Worm (Caenorhabditis elegans) whole organism, L1 larva: ENCODE results near the gene D1086.19.

Experiments
- C04F5.9 ChIP-seq: sonication (generic microtip); optimal IDR thresholded peaks from 2 replicates; lab custom pipeline; 2016; ENCODE audit warnings: missing genetic modification characterization, missing compliant biosample characterization
- F16B12.6 ChIP-seq: fragments of 150-350 bp; optimal IDR thresholded peaks from 2 replicates; lab custom pipeline; 2014; ENCODE audit warnings: missing biosample characterization, missing genetic modification characterization
- alr-1 ChIP-seq: fragments of 200-800 bp; sonication (Bioruptor generic); optimal IDR thresholded peaks from 2 replicates; lab custom pipeline; 2018; ENCODE audit warnings: borderline replicate concordance, mild to moderate bottlenecking, missing genetic modification characterization, missing compliant biosample characterization
- ama-1 ChIP-seq: fragments of 150-350 bp; optimal IDR thresholded peaks from 2 replicates; lab custom pipeline; 2014
- ceh-63 ChIP-seq: fragments of 200-800 bp; sonication (Bioruptor generic); optimal IDR thresholded peaks from 2 replicates; lab custom pipeline; 2018; ENCODE audit warnings: mild to moderate bottlenecking, missing genetic modification characterization, missing compliant biosample characterization
- ceh-8 ChIP-seq: fragments of 200-800 bp; sonication (Bioruptor generic); optimal IDR thresholded peaks from 2 replicates; lab custom pipeline; 2018; ENCODE audit warnings: mild to moderate bottlenecking, missing genetic modification characterization, moderate library complexity, missing compliant biosample characterization
- ceh-82 ChIP-seq, 3 experiments: fragments of 150-350 bp in 1 of 3; sonication (generic microtip) in 2 of 3; optimal IDR thresholded peaks; 2 replicates each; lab custom pipeline; 2014 to 2017; ENCODE audit warnings: missing biosample characterization in 3 of 3, missing genetic modification characterization in 3 of 3
- ceh-90 ChIP-seq: sonication (generic microtip); optimal IDR thresholded peaks from 2 replicates; lab custom pipeline; 2016; ENCODE audit warnings: missing genetic modification characterization, missing compliant biosample characterization
- ces-1 ChIP-seq: fragments of 150-350 bp; optimal IDR thresholded peaks from 2 replicates; lab custom pipeline; 2014; ENCODE audit warnings: missing biosample characterization, missing genetic modification reagents, missing genetic modification characterization
- dpl-1 ChIP-seq, 3 experiments: fragments of 150-350 bp in 2 of 3; sonication (generic microtip) in 1 of 3; optimal IDR thresholded peaks; 2 replicates each; lab custom pipeline; 2014 to 2017; ENCODE audit warnings: missing biosample characterization in 3 of 3, missing genetic modification characterization in 3 of 3, missing genetic modification reagents in 3 of 3
- dsc-1 ChIP-seq: sonication (generic microtip); optimal IDR thresholded peaks from 2 replicates; lab custom pipeline; 2016; ENCODE audit warnings: mild to moderate bottlenecking, missing genetic modification characterization, missing compliant biosample characterization
- efl-1 ChIP-seq, 4 experiments: fragments of 150-350 bp; optimal IDR thresholded peaks in 3 of 4; peaks in 1 of 4; 1 replicate in 1 of 4; 2 replicates in 3 of 4; lab custom pipeline; 2014; ENCODE audit warnings: missing biosample characterization in 2 of 4, missing genetic modification characterization in 2 of 4, missing genetic modification reagents in 2 of 4
- egl-27 ChIP-seq, 2 experiments: fragments of 150-350 bp in 1 of 2; sonication (generic microtip); optimal IDR thresholded peaks; 3 replicates each; lab custom pipeline; 2017 to 2018; ENCODE audit warnings: missing biosample characterization in 2 of 2, missing genetic modification characterization in 2 of 2, missing genetic modification reagents in 2 of 2
- elt-2 ChIP-seq: sonication (generic microtip); optimal IDR thresholded peaks from 2 replicates; lab custom pipeline; 2016; ENCODE audit warnings: missing genetic modification characterization, mild to moderate bottlenecking, inconsistent platforms, missing compliant biosample characterization, missing genetic modification reagents
- ets-5 ChIP-seq: fragments of 200-800 bp; sonication (Bioruptor generic); IDR thresholded peaks from 2 replicates; pipeline ENCODE4 v1.3.6; 2022; ENCODE audit warnings: missing genetic modification characterization, missing compliant biosample characterization
- fkh-4 ChIP-seq: sonication (generic microtip); optimal IDR thresholded peaks from 2 replicates; lab custom pipeline; 2016; ENCODE audit warnings: missing compliant biosample characterization, missing genetic modification characterization, borderline replicate concordance
- hlh-4 ChIP-seq: sonication (generic microtip); optimal IDR thresholded peaks from 2 replicates; lab custom pipeline; 2016; ENCODE audit warnings: mild to moderate bottlenecking, missing genetic modification characterization, missing compliant biosample characterization
- hpl-2 ChIP-seq: fragments of 150-350 bp; optimal IDR thresholded peaks from 2 replicates; lab custom pipeline; 2014; ENCODE audit warnings: missing biosample characterization, missing genetic modification reagents, missing genetic modification characterization
- isw-1 ChIP-seq: fragments of 200-800 bp; sonication (Bioruptor generic); IDR thresholded peaks from 2 replicates; pipeline ENCODE4 v1.3.6; 2022; ENCODE audit warnings: missing genetic modification characterization, missing compliant biosample characterization
- lin-14 ChIP-seq: fragments of 200-800 bp; sonication (Bioruptor generic); optimal IDR thresholded peaks from 2 replicates; lab custom pipeline; 2018; ENCODE audit warnings: mild to moderate bottlenecking, missing genetic modification characterization, moderate library complexity, missing compliant biosample characterization
- lin-35 ChIP-seq, 2 experiments: fragments of 150-350 bp; optimal IDR thresholded peaks; 2 replicates each; lab custom pipeline; 2014; ENCODE audit warnings: missing biosample characterization in 2 of 2, missing genetic modification characterization in 2 of 2, missing genetic modification reagents in 2 of 2
- lin-39 ChIP-seq: fragments of 150-350 bp; optimal IDR thresholded peaks from 2 replicates; lab custom pipeline; 2014; ENCODE audit warnings: missing biosample characterization, missing genetic modification reagents, missing genetic modification characterization
- lsy-2 ChIP-seq, 2 experiments: fragments of 150-350 bp; optimal IDR thresholded peaks; 2 replicates each; lab custom pipeline; 2014; ENCODE audit warnings: missing biosample characterization in 2 of 2, missing genetic modification characterization in 2 of 2
- mep-1 ChIP-seq: fragments of 150-350 bp; optimal IDR thresholded peaks from 2 replicates; lab custom pipeline; 2014; ENCODE audit warnings: missing biosample characterization, missing genetic modification characterization
- nhr-19 ChIP-seq: fragments of 200-800 bp; sonication (Bioruptor generic); conservative IDR thresholded peaks from 2 replicates; pipeline ENCODE4 v1.3.6; 2022; ENCODE audit warnings: missing genetic modification characterization, missing compliant biosample characterization
- nhr-20 ChIP-seq: sonication (generic microtip); optimal IDR thresholded peaks from 2 replicates; lab custom pipeline; 2016; ENCODE audit warnings: mild to moderate bottlenecking, missing genetic modification characterization, missing compliant biosample characterization
- nhr-237 ChIP-seq: fragments of 150-350 bp; optimal IDR thresholded peaks from 2 replicates; lab custom pipeline; 2014; ENCODE audit warnings: missing biosample characterization, missing genetic modification characterization
- nhr-47 ChIP-seq: sonication (generic microtip); optimal IDR thresholded peaks from 2 replicates; lab custom pipeline; 2016; ENCODE audit warnings: mild to moderate bottlenecking, missing genetic modification characterization, moderate library complexity, missing compliant biosample characterization
- nhr-71 ChIP-seq: sonication (generic microtip); optimal IDR thresholded peaks from 2 replicates; lab custom pipeline; 2016; ENCODE audit warnings: mild to moderate bottlenecking, missing genetic modification characterization, moderate library complexity, missing compliant biosample characterization
- nhr-85 ChIP-seq: sonication (generic microtip); peaks from one replicate; lab custom pipeline; 2016; ENCODE audit warnings: missing genetic modification characterization, inconsistent platforms, missing compliant biosample characterization
- nhr-90 ChIP-seq: sonication (generic microtip); optimal IDR thresholded peaks from 2 replicates; lab custom pipeline; 2016; ENCODE audit warnings: mild to moderate bottlenecking, missing genetic modification characterization, missing compliant biosample characterization; ENCODE audit not compliant: poor library complexity
- pag-3 ChIP-seq: sonication (generic microtip); optimal IDR thresholded peaks from 2 replicates; lab custom pipeline; 2017; ENCODE audit warnings: missing genetic modification characterization, mild to moderate bottlenecking, missing compliant biosample characterization, antibody characterized with exemption, borderline replicate concordance; ENCODE audit not compliant: insufficient read depth
- rnt-1 ChIP-seq: sonication (generic microtip); optimal IDR thresholded peaks from 2 replicates; lab custom pipeline; 2016; ENCODE audit warnings: mild to moderate bottlenecking, missing genetic modification characterization, moderate library complexity, missing compliant biosample characterization
- snpc-4 ChIP-seq: fragments of 150-350 bp; optimal IDR thresholded peaks from 2 replicates; lab custom pipeline; 2014; ENCODE audit warnings: missing biosample characterization, missing genetic modification characterization
- swsn-7 ChIP-seq: sonication (generic microtip); optimal IDR thresholded peaks from 2 replicates; lab custom pipeline; 2016; ENCODE audit warnings: missing genetic modification characterization, missing compliant biosample characterization
- unc-130 ChIP-seq: fragments of 150-350 bp; optimal IDR thresholded peaks from 2 replicates; lab custom pipeline; 2017; ENCODE audit warnings: missing biosample characterization, missing genetic modification characterization, inconsistent platforms
- unc-30 ChIP-seq: sonication (generic microtip); optimal IDR thresholded peaks from 2 replicates; lab custom pipeline; 2017; ENCODE audit warnings: missing biosample characterization, missing genetic modification characterization
- unc-86 ChIP-seq: sonication (generic microtip); optimal IDR thresholded peaks from 2 replicates; lab custom pipeline; 2016; ENCODE audit warnings: missing genetic modification characterization, missing compliant biosample characterization
- vab-15 ChIP-seq: sonication (generic microtip); optimal IDR thresholded peaks from 2 replicates; lab custom pipeline; 2017; ENCODE audit warnings: missing genotype, mild to moderate bottlenecking, missing genetic modification characterization, missing compliant biosample characterization
- ztf-11 ChIP-seq, 2 experiments: sonication (generic microtip); optimal IDR thresholded peaks; 2 replicates each; lab custom pipeline; 2016 to 2017; ENCODE audit warnings: missing genetic modification characterization in 2 of 2, missing biosample characterization in 1 of 2, missing compliant biosample characterization in 1 of 2

D1086.19 gene

ce11 chrV:14097358-14097757 lies 9.2 kb downstream of the D1086.19 start:
- TF ChIP-seq snpc-4 (tag; lab: Kevin White, UChicago) (peak; percentile 26), rnt-1 (peak; percentile 11), ets-5 (GFP tag; lab: Robert Waterston, UW) (no peak)

DNA sequence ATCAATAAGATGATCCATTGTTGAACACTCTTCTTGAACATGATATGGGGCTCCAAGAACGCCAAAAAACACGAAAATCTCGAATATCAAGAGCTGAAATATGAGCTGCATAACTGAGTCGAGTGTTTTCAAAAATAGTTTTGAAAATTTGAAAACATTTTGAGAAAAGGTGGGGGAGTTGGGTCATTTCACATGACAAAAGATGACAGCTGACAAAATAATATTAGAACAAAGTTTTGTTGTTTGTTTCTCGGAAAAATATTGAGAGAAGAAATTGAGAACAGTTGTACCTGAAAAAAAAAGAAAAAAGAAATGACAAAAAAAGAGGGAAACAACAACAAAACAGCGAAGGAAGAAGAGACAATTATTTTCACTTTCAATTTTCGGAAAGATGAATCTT lies 10.4 kb downstream of the D1086.19 start, which contains the start of the genes D1086.2 and D1086.1:
Gene D1086.2 (minus strand): TSS at position 150 of the 400 bp plus-strand sequence.
Gene D1086.1 (plus strand): TSS at position 340 of the 400 bp plus-strand sequence.
- TF ChIP-seq nhr-19 (GFP tag; lab: Robert Waterston, UW) (peak; percentile 35), lsy-2 (tag; optimal IDR thresholded peaks at IDR 0.05; lab: Kevin White, UChicago) (peak in 1 of 2 experiments; percentile 2), lin-14 (GFP tag; lab: Kevin White, UChicago) (peak; percentile 73), lin-39 (tag; lab: Kevin White, UChicago) (peak; percentile 16), F16B12.6 (tag; lab: Kevin White, UChicago) (no peak), nhr-20 (tag; lab: Kevin White, UChicago) (peak; percentile 30), swsn-7 (tag; lab: Kevin White, UChicago) (no peak), nhr-71 (tag; lab: Kevin White, UChicago) (peak; percentile 60), rnt-1 (peak; percentile 21)

DNA sequence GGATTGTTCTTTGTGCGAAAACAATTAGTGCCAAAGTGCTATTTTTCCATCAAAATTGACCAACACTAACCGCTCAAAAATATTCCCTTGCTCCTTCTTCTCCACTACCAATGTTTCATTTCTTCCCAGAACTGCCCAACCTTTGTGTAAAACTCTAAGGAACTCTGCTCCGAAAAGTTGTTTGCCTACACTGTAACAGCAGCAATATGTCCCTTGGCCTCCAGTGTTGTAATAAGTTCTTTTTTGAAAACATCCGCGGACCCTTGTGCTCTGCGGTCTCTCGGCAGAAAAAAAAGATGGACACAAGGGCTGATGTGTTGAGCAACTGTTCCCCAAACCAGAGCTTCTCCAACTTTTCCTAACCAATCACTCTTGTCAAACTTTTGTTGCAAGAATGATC lies 12.7 kb downstream of the D1086.19 start, which contains the start of gene D1086.12:
Gene D1086.12 (plus strand): TSS at position 301 of the 400 bp plus-strand sequence.
- TF ChIP-seq vab-15 (no peak), efl-1 (optimal IDR thresholded peaks at IDR 0.05; lab: Kevin White, UChicago) (no peak), efl-1 (GFP tag; optimal IDR thresholded peaks at IDR 0.05 in 1 of 2; lab: Kevin White, UChicago) (no peak), lin-14 (GFP tag; lab: Kevin White, UChicago) (peak; percentile 48), alr-1 (tag; lab: Kevin White, UChicago) (no peak), egl-27 (tag; optimal IDR thresholded peaks at IDR 0.05; lab: Kevin White, UChicago) (no peak), ztf-11 (tag; optimal IDR thresholded peaks at IDR 0.05; lab: Kevin White, UChicago) (no peak), pag-3 (no peak), mep-1 (tag; lab: Kevin White, UChicago) (no peak), nhr-20 (tag; lab: Kevin White, UChicago) (no peak), rnt-1 (peak; percentile 25), F16B12.6 (tag; lab: Kevin White, UChicago) (no peak), lsy-2 (tag; optimal IDR thresholded peaks at IDR 0.05; lab: Kevin White, UChicago) (no peak), hlh-4 (no peak), ama-1 (lab: Kevin White, UChicago) (no peak), swsn-7 (tag; lab: Kevin White, UChicago) (no peak), nhr-237 (tag; lab: Kevin White, UChicago) (no peak)

DNA sequence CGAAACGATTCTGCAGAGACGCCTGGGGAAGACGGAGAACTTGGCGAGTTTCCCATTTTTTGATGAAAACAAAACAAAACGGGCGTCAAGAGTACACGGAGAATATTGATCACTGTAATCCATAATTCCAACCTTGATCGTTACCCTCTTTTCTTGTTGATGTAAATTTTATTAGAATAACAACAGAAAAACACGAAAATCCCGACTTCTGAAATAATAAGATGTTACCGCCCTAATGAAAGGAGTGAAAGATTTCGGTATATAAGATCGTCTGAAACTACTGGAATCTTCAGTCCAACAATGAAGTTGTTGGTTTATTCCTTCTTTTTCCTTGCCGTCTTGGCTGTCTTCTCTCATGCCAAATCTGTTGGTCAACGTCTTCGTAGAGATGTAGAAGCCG lies 15.8 kb downstream of the D1086.19 start, which contains the start of gene D1086.9:
Gene D1086.9 (plus strand): TSS at position 301 of the 400 bp plus-strand sequence.
- TF ChIP-seq nhr-71 (tag; lab: Kevin White, UChicago) (no peak), nhr-90 (no peak), hpl-2 (GFP tag; lab: Kevin White, UChicago) (no peak), dsc-1 (tag; lab: Kevin White, UChicago) (no peak), fkh-4 (tag; lab: Kevin White, UChicago) (no peak), alr-1 (tag; lab: Kevin White, UChicago) (no peak), ceh-90 (no peak), ces-1 (GFP tag; lab: Kevin White, UChicago) (no peak), ceh-8 (GFP tag; lab: Kevin White, UChicago) (no peak), ceh-82 (tag; optimal IDR thresholded peaks at IDR 0.05; lab: Kevin White, UChicago) (no peak)

ce11 chrV:14107511-14107910 lies 19.4 kb downstream of the D1086.19 start, which contains the start of gene H39E23.3:
H39E23.3 (plus strand) TSS chrV:14107811.
- no peak for TF ChIP-seq snpc-4 (tag; lab: Kevin White, UChicago)
- TF ChIP-seq unc-130 (tag; lab: Kevin White, UChicago), result no peak
- TF ChIP-seq nhr-20 (tag; lab: Kevin White, UChicago), result no peak
- TF ChIP-seq pag-3, result no peak
- no peak for TF ChIP-seq nhr-85 (tag; lab: Kevin White, UChicago)
- no peak for TF ChIP-seq isw-1 (GFP tag; lab: Robert Waterston, UW)
- no peak for TF ChIP-seq lin-35 (GFP tag; optimal IDR thresholded peaks at IDR 0.05; lab: Kevin White, UChicago)
- no peak for TF ChIP-seq unc-86 (tag; lab: Kevin White, UChicago)
- TF ChIP-seq dpl-1 (GFP tag; optimal IDR thresholded peaks at IDR 0.05; lab: Kevin White, UChicago), result no peak
- no peak for TF ChIP-seq nhr-47 (tag; lab: Kevin White, UChicago)
- no peak for TF ChIP-seq elt-2
- no peak for TF ChIP-seq unc-30 (tag; lab: Kevin White, UChicago)
- no peak for TF ChIP-seq ceh-63 (GFP tag; lab: Kevin White, UChicago)
- TF ChIP-seq lin-14 (GFP tag; lab: Kevin White, UChicago), result no peak
- TF ChIP-seq ceh-90, result no peak
- TF ChIP-seq lsy-2 (tag; optimal IDR thresholded peaks at IDR 0.05; lab: Kevin White, UChicago), result no peak
- no peak for TF ChIP-seq C04F5.9 (tag; lab: Kevin White, UChicago)
